Fruit fly (Drosophila melanogaster) whole organism, embryonic: ENCODE data around the gene Hug.
"Not testable (repeated sequence)": the region's sequence is repeated elsewhere in the genome, so short reads cannot be mapped to it uniquely, and the experiment has no call there.

Source experiments
- CG11695 ChIP-seq: fragments of 200-800 bp; sonication (Bioruptor generic); IDR thresholded peaks from 3 replicates; pipeline ENCODE4 v1.3.6; 2022; ENCODE audit warnings: missing biosample characterization, missing genetic modification characterization
- insv ChIP-seq, 2 experiments: fragments of 200-800 bp; sonication (Bioruptor generic); optimal IDR thresholded peaks; 3 replicates each; lab custom pipeline; 2016 to 2018; ENCODE audit warnings: missing biosample characterization in 2 of 2, missing genetic modification characterization in 2 of 2
- lmd ChIP-seq: fragments of 200-800 bp; sonication (Bioruptor generic); IDR thresholded peaks from 2 replicates; pipeline ENCODE4 v1.3.6; 2022; ENCODE audit warnings: missing biosample characterization, missing genetic modification characterization
- trem ChIP-seq: fragments of 200-800 bp; optimal IDR thresholded peaks from 3 replicates; lab custom pipeline; 2019; ENCODE audit warnings: missing biosample characterization, mild to moderate bottlenecking, missing genetic modification characterization, moderate library complexity

DNA sequence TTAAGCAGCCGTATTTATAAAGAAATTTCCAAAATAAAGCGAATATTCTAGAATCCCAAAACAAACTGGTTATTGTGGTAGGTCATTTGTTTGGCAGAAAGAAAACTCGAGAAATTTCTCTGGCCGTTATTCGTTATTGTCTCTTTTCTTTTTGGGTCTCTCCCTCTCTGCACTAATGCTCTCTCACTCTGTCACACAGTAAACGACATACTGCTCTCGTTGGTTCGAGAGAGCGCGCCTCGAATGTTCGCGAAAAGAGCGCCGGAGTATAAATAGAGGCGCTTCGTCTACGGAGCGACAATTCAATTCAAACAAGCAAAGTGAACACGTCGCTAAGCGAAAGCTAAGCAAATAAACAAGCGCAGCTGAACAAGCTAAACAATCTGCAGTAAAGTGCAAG is 23.8 kb upstream of the Hug start, which contains the start of gene Hsp70Bbb:
- not testable (repeated sequence) for TF ChIP-seq insv (GFP tag; optimal IDR thresholded peaks at IDR 0.05; lab: Kevin White, UChicago); lmd; CG11695 (GFP tag; lab: Robert Waterston, UW); trem (tag; lab: Kevin White, UChicago)
